Fruit fly (Drosophila melanogaster): ENCODE results near the gene CkIalpha.

The CkIalpha gene

dm6 chrX:12669659-12670488 lies 16.4 kb downstream of the CkIalpha start (continued):
- peak; percentile 55; the same call in 2 of the 3 replicates for TF ChIP-seq CG14050 (GFP tag; IDR thresholded peaks at IDR 0.05)
- no peak for TF ChIP-seq pros (GFP tag; optimal IDR thresholded peaks at IDR 0.05)
- no peak for TF ChIP-seq gcm (GFP tag; optimal IDR thresholded peaks at IDR 0.05)
- TF ChIP-seq Bgb (GFP tag; IDR thresholded peaks at IDR 0.05; ENCODE audit: partially characterized antibody) = no peak
- peak; percentile 76 for TF ChIP-seq crol (GFP tag; IDR thresholded peaks at IDR 0.05)
- TF ChIP-seq CG3407 (GFP tag; optimal IDR thresholded peaks at IDR 0.05) = no peak
- TF ChIP-seq Sox102F (GFP tag; optimal IDR thresholded peaks at IDR 0.05) = peak; percentile 61
- peak; percentile 35 for TF ChIP-seq Nf-YB (GFP tag; optimal IDR thresholded peaks at IDR 0.05)
- TF ChIP-seq ERR (GFP tag; optimal IDR thresholded peaks at IDR 0.05) = peak; percentile 76
- peak; percentile 63; the same call in 1 of the 2 replicates for TF ChIP-seq CG14667 (GFP tag; IDR thresholded peaks at IDR 0.05)
- TF ChIP-seq chinmo (GFP tag; IDR thresholded peaks at IDR 0.05; ENCODE audit: partially characterized antibody) = no peak
- no peak for TF ChIP-seq Jarid2 (GFP tag; optimal IDR thresholded peaks at IDR 0.05)
- peak; percentile 42 for TF ChIP-seq tx (GFP tag; optimal IDR thresholded peaks at IDR 0.05)
- TF ChIP-seq sens (GFP tag) = peak; percentile 92
- peak; percentile 66 for TF ChIP-seq pho (GFP tag; optimal IDR thresholded peaks at IDR 0.05)
- no peak for TF ChIP-seq Scr (GFP tag; IDR thresholded peaks at IDR 0.05; ENCODE audit: partially characterized antibody)
- peak; percentile 78 for TF ChIP-seq gem (tag; optimal IDR thresholded peaks at IDR 0.05)
- no peak for TF ChIP-seq CG10462 (GFP tag; optimal IDR thresholded peaks at IDR 0.05)
- peak; percentile 79 for TF ChIP-seq gro (GFP tag; optimal IDR thresholded peaks at IDR 0.05)
- no peak for TF ChIP-seq fru (optimal IDR thresholded peaks at IDR 0.05)
- no peak for TF ChIP-seq CkIIα-i1 (GFP tag; IDR thresholded peaks at IDR 0.05)
- TF ChIP-seq CG31224 (GFP tag; IDR thresholded peaks at IDR 0.05) = 0 out of 2 replicates have a peak, but pooled peaks have one; percentile 39
- TF ChIP-seq CG6654 (GFP tag; optimal IDR thresholded peaks at IDR 0.05) = no peak
- no peak for TF ChIP-seq sc (optimal IDR thresholded peaks at IDR 0.05)
- no peak for TF ChIP-seq sc (GFP tag; optimal IDR thresholded peaks at IDR 0.05)
- TF ChIP-seq CG17359 (tag; optimal IDR thresholded peaks at IDR 0.05) = peak; percentile 67
- peak; percentile 65 for TF ChIP-seq PHDP (tag; optimal IDR thresholded peaks at IDR 0.05)
- 0 out of 3 replicates have a peak, but pooled peaks have one; percentile 9 for TF ChIP-seq gce (GFP tag; IDR thresholded peaks at IDR 0.05)
- TF ChIP-seq CG10959 (GFP tag; IDR thresholded peaks at IDR 0.05) = no peak
- TF ChIP-seq CG10321 (GFP tag; IDR thresholded peaks at IDR 0.05) = no peak
- TF ChIP-seq mam (GFP tag; optimal IDR thresholded peaks at IDR 0.05) = peak; percentile 66
- TF ChIP-seq CG6272 (GFP tag; IDR thresholded peaks at IDR 0.05) = peak; percentile 47
- peak; percentile 63 for TF ChIP-seq Fer1 (GFP tag; optimal IDR thresholded peaks at IDR 0.05)
- TF ChIP-seq usp (GFP tag; optimal IDR thresholded peaks at IDR 0.05) = no peak
- no peak for TF ChIP-seq stwl (tag; optimal IDR thresholded peaks at IDR 0.05)
- TF ChIP-seq CG10366 (GFP tag; IDR thresholded peaks at IDR 0.05) = peak; percentile 79
- peak; percentile 80 for TF ChIP-seq CG14014 (GFP tag; IDR thresholded peaks at IDR 0.05)
- peak; percentile 56 for TF ChIP-seq klu (GFP tag; IDR thresholded peaks at IDR 0.05)
- peak; percentile 53 for TF ChIP-seq ap (GFP tag; IDR thresholded peaks at IDR 0.05)
- TF ChIP-seq Hr39 (optimal IDR thresholded peaks at IDR 0.05) = no peak
- peak; percentile 52 for TF ChIP-seq Nf-YC (tag; optimal IDR thresholded peaks at IDR 0.05)
- peak; percentile 10 for TF ChIP-seq CG34376 (GFP tag; optimal IDR thresholded peaks at IDR 0.05)
- peak; percentile 71 for TF ChIP-seq CG12769 (tag; optimal IDR thresholded peaks at IDR 0.05)
- TF ChIP-seq chif (GFP tag; optimal IDR thresholded peaks at IDR 0.05) = peak; percentile 31 to 64
- TF ChIP-seq grn (GFP tag; optimal IDR thresholded peaks at IDR 0.05) = no peak
- TF ChIP-seq ewg (GFP tag; optimal IDR thresholded peaks at IDR 0.05) = peak; percentile 10
- peak; percentile 53 for TF ChIP-seq jumu (GFP tag; optimal IDR thresholded peaks at IDR 0.05)
- no peak for TF ChIP-seq ftz-f1 (GFP tag; optimal IDR thresholded peaks at IDR 0.05)
- peak; percentile 76 for TF ChIP-seq al (GFP tag; IDR thresholded peaks at IDR 0.05)
- no peak for TF ChIP-seq tna (GFP tag; IDR thresholded peaks at IDR 0.05; ENCODE audit: partially characterized antibody)

Data from whole organism, embryonic.